Fruit fly (Drosophila melanogaster) whole organism, embryonic: ENCODE results near the gene Gr32a.

Source experiments
- Atf3 ChIP-seq: fragments of 200-800 bp; sonication (Bioruptor generic); optimal IDR thresholded peaks from 3 replicates; lab custom pipeline; 2016; ENCODE audit warnings: missing biosample characterization, missing genetic modification characterization
- B-H1 ChIP-seq: fragments of 200-800 bp; sonication (Bioruptor generic); IDR thresholded peaks from 3 replicates; pipeline ENCODE4 v1.3.6; 2022; ENCODE audit warnings: missing biosample characterization, missing genetic modification characterization
- CG10366 ChIP-seq: fragments of 200-800 bp; sonication (Bioruptor generic); IDR thresholded peaks from 2 replicates; pipeline ENCODE4 v1.3.6; 2022; ENCODE audit warnings: missing biosample characterization, missing genetic modification characterization
- CG11247 ChIP-seq: fragments of 200-800 bp; sonication (Bioruptor generic); IDR thresholded peaks from 2 replicates; pipeline ENCODE4 v1.3.6; 2022; ENCODE audit warnings: missing biosample characterization, missing genetic modification characterization
- CG12104 ChIP-seq: fragments of 200-800 bp; sonication (Bioruptor generic); optimal IDR thresholded peaks from 3 replicates; lab custom pipeline; 2016; ENCODE audit warnings: missing biosample characterization, missing genetic modification characterization
- CG12769 ChIP-seq: fragments of 200-800 bp; sonication (Bioruptor generic); optimal IDR thresholded peaks from 2 replicates; lab custom pipeline; 2019; ENCODE audit warnings: missing biosample characterization, mild to moderate bottlenecking, missing genetic modification characterization, moderate library complexity
- CG13123 ChIP-seq: fragments of 200-800 bp; sonication (Bioruptor generic); optimal IDR thresholded peaks from 2 replicates; lab custom pipeline; 2016; ENCODE audit warnings: missing biosample characterization, missing genetic modification characterization
- CG14860 ChIP-seq: fragments of 200-800 bp; sonication (Bioruptor generic); IDR thresholded peaks from 3 replicates; pipeline ENCODE4 v1.3.6; 2022; ENCODE audit warnings: missing biosample characterization, missing genetic modification characterization; ENCODE audit not compliant: partially characterized antibody
- CG14965 ChIP-seq: fragments of 200-800 bp; sonication (Bioruptor generic); optimal IDR thresholded peaks from 2 replicates; lab custom pipeline; 2016; ENCODE audit warnings: missing biosample characterization, missing genetic modification characterization, borderline replicate concordance
- CG15073 ChIP-seq: fragments of 200-800 bp; sonication (Bioruptor generic); optimal IDR thresholded peaks from 2 replicates; lab custom pipeline; 2016; ENCODE audit warnings: missing biosample characterization, missing genetic modification characterization
- CG15479 ChIP-seq: fragments of 200-800 bp; sonication (Bioruptor generic); optimal IDR thresholded peaks from 3 replicates; lab custom pipeline; 2019; ENCODE audit warnings: missing biosample characterization, mild to moderate bottlenecking, missing genetic modification characterization, moderate library complexity
- CG15514 ChIP-seq: fragments of 200-800 bp; sonication (Bioruptor generic); optimal IDR thresholded peaks from 3 replicates; lab custom pipeline; 2017; ENCODE audit warnings: missing biosample characterization, missing genetic modification characterization, mild to moderate bottlenecking, moderate library complexity, missing genetic modification reagents
- CG31224 ChIP-seq: fragments of 200-800 bp; sonication (Bioruptor generic); IDR thresholded peaks from 2 replicates; pipeline ENCODE4 v1.3.6; 2022; ENCODE audit warnings: missing biosample characterization, missing genetic modification characterization
- CG31441 ChIP-seq: fragments of 200-800 bp; sonication (Bioruptor generic); IDR thresholded peaks from 2 replicates; pipeline ENCODE4 v1.3.6; 2022; ENCODE audit warnings: missing biosample characterization, missing genetic modification characterization
- CG32767 ChIP-seq: fragments of 200-800 bp; sonication (Bioruptor generic); IDR thresholded peaks from 2 replicates; pipeline ENCODE4 v1.3.6; 2022; ENCODE audit warnings: missing biosample characterization, missing genetic modification characterization
- CG4282 ChIP-seq: fragments of 200-800 bp; sonication (Bioruptor generic); optimal IDR thresholded peaks from 2 replicates; lab custom pipeline; 2016; ENCODE audit warnings: missing biosample characterization, missing genetic modification characterization
- CG4854 ChIP-seq: fragments of 200-800 bp; sonication (Bioruptor generic); optimal IDR thresholded peaks from 2 replicates; lab custom pipeline; 2016; ENCODE audit warnings: missing biosample characterization, missing genetic modification characterization, inconsistent platforms
- CG7745 ChIP-seq: fragments of 200-800 bp; sonication (Bioruptor generic); optimal IDR thresholded peaks from 2 replicates; lab custom pipeline; 2018; ENCODE audit warnings: missing biosample characterization, mild to moderate bottlenecking, missing genetic modification characterization, moderate library complexity
- CHES-1-like ChIP-seq: fragments of 200-800 bp; sonication (Bioruptor generic); optimal IDR thresholded peaks from 2 replicates; lab custom pipeline; 2016; ENCODE audit warnings: missing biosample characterization, missing genetic modification characterization
- CrebB ChIP-seq: fragments of 200-800 bp; sonication (Bioruptor generic); optimal IDR thresholded peaks from 3 replicates; lab custom pipeline; 2018; ENCODE audit warnings: missing biosample characterization, mild to moderate bottlenecking, missing genetic modification characterization
- D ChIP-seq, 2 experiments: fragments of 200-800 bp in 1 of 2; fragments of >200 bp in 1 of 2; sonication (Bioruptor generic) in 1 of 2; optimal IDR thresholded peaks; 2 replicates in 1 of 2; 3 replicates in 1 of 2; lab custom pipeline; 2017; ENCODE audit warnings: mild to moderate bottlenecking in 1 of 2, missing biosample characterization in 1 of 2, missing genetic modification characterization in 1 of 2, missing genetic modification reagents in 1 of 2
- E2f2 ChIP-seq: fragments of 200-800 bp; sonication (Bioruptor generic); IDR thresholded peaks from 2 replicates; pipeline ENCODE4 v1.3.6; 2022; ENCODE audit warnings: missing biosample characterization, missing genetic modification characterization
- Gsc ChIP-seq: fragments of 200-800 bp; sonication (Bioruptor generic); IDR thresholded peaks from 2 replicates; pipeline ENCODE4 v1.3.6; 2022; ENCODE audit warnings: missing biosample characterization, missing genetic modification characterization
- HLH54F ChIP-seq: fragments of 200-800 bp; sonication (Bioruptor generic); optimal IDR thresholded peaks from 3 replicates; lab custom pipeline; 2016; ENCODE audit warnings: missing biosample characterization, missing genetic modification characterization
- HmgZ ChIP-seq: fragments of 200-800 bp; sonication (Bioruptor generic); optimal IDR thresholded peaks from 2 replicates; lab custom pipeline; 2018; ENCODE audit warnings: missing biosample characterization, mild to moderate bottlenecking, missing genetic modification characterization
- Hmr ChIP-seq: fragments of 200-800 bp; sonication (Bioruptor generic); optimal IDR thresholded peaks from 3 replicates; lab custom pipeline; 2017; ENCODE audit warnings: mild to moderate bottlenecking, missing biosample characterization, missing genetic modification reagents, missing genetic modification characterization
- Hr78 ChIP-seq, 2 experiments: fragments of 200-800 bp in 1 of 2; fragments of >200 bp in 1 of 2; sonication (Bioruptor generic) in 1 of 2; optimal IDR thresholded peaks; 2 replicates each; lab custom pipeline; 2017 to 2019; ENCODE audit warnings: missing biosample characterization in 2 of 2, missing genetic modification characterization in 2 of 2, mild to moderate bottlenecking in 1 of 2, moderate library complexity in 1 of 2
- NC2β ChIP-seq: fragments of 200-800 bp; sonication (Bioruptor generic); optimal IDR thresholded peaks from 2 replicates; lab custom pipeline; 2016; ENCODE audit warnings: missing biosample characterization, missing genetic modification characterization
- PHDP ChIP-seq: fragments of 200-800 bp; sonication (Bioruptor generic); optimal IDR thresholded peaks from 3 replicates; lab custom pipeline; 2018; ENCODE audit warnings: missing biosample characterization, mild to moderate bottlenecking, missing genetic modification characterization, moderate library complexity
- Ptx1 ChIP-seq: fragments of 200-800 bp; sonication (Bioruptor generic); IDR thresholded peaks from 2 replicates; pipeline ENCODE4 v1.3.6; 2022; ENCODE audit warnings: missing biosample characterization, missing genetic modification characterization
- Scr ChIP-seq: fragments of 200-800 bp; sonication (Bioruptor generic); IDR thresholded peaks from 2 replicates; pipeline ENCODE4 v1.3.6; 2022; ENCODE audit warnings: missing biosample characterization, missing genetic modification characterization; ENCODE audit not compliant: partially characterized antibody
- Trl ChIP-seq, 3 experiments: fragments of >200 bp in 2 of 3; fragments of 200-800 bp in 1 of 3; sonication (Bioruptor generic) in 1 of 3; optimal IDR thresholded peaks; 2 replicates in 1 of 3; 3 replicates in 2 of 3; lab custom pipeline; 2016 to 2017; ENCODE audit warnings: missing biosample characterization in 1 of 3, missing genetic modification characterization in 1 of 3
- ac ChIP-seq: fragments of 200-800 bp; sonication (Bioruptor generic); optimal IDR thresholded peaks from 3 replicates; lab custom pipeline; 2017; ENCODE audit warnings: missing biosample characterization, mild to moderate bottlenecking, missing genetic modification characterization
- aop ChIP-seq: fragments of 200-800 bp; sonication (Bioruptor generic); IDR thresholded peaks from 2 replicates; pipeline ENCODE4 v1.3.6; 2022; ENCODE audit warnings: missing biosample characterization, missing genetic modification characterization
- bab2 ChIP-seq: fragments of 200-800 bp; sonication (Bioruptor generic); optimal IDR thresholded peaks from 2 replicates; lab custom pipeline; 2016; ENCODE audit warnings: missing biosample characterization, missing genetic modification characterization
- chinmo ChIP-seq: fragments of 200-800 bp; sonication (Bioruptor generic); IDR thresholded peaks from 4 replicates; pipeline ENCODE4 v1.3.6; 2022; ENCODE audit warnings: missing biosample characterization, missing genetic modification characterization; ENCODE audit not compliant: partially characterized antibody
- ftz-f1 ChIP-seq: fragments of 200-800 bp; sonication (Bioruptor generic); optimal IDR thresholded peaks from 2 replicates; lab custom pipeline; 2016; ENCODE audit warnings: missing biosample characterization, missing genetic modification characterization
- gfzf ChIP-seq: fragments of 200-800 bp; sonication (Bioruptor generic); optimal IDR thresholded peaks from 2 replicates; lab custom pipeline; 2016; ENCODE audit warnings: missing biosample characterization, mild to moderate bottlenecking, missing genetic modification characterization, moderate library complexity
- grau ChIP-seq: fragments of 200-800 bp; optimal IDR thresholded peaks from 3 replicates; lab custom pipeline; 2019; ENCODE audit warnings: missing biosample characterization, mild to moderate bottlenecking, missing genetic modification characterization, moderate library complexity
- kni ChIP-seq: fragments of 200-800 bp; sonication (Bioruptor generic); optimal IDR thresholded peaks from 3 replicates; lab custom pipeline; 2017; ENCODE audit warnings: mild to moderate bottlenecking, missing biosample characterization, missing genetic modification reagents, missing genetic modification characterization
- lmd ChIP-seq: fragments of 200-800 bp; sonication (Bioruptor generic); IDR thresholded peaks from 2 replicates; pipeline ENCODE4 v1.3.6; 2022; ENCODE audit warnings: missing biosample characterization, missing genetic modification characterization
- psq ChIP-seq: fragments of 200-800 bp; sonication (Bioruptor generic); optimal IDR thresholded peaks from 2 replicates; lab custom pipeline; 2017; ENCODE audit warnings: missing biosample characterization, missing genetic modification characterization
- run ChIP-seq: fragments of 200-800 bp; sonication (Bioruptor generic); optimal IDR thresholded peaks from 3 replicates; lab custom pipeline; 2018; ENCODE audit warnings: missing biosample characterization, mild to moderate bottlenecking, missing genetic modification characterization
- sc ChIP-seq, 3 experiments: fragments of >200 bp in 2 of 3; fragments of 200-800 bp in 1 of 3; sonication (Bioruptor generic) in 1 of 3; optimal IDR thresholded peaks; 2 replicates in 2 of 3; 3 replicates in 1 of 3; lab custom pipeline; 2017; ENCODE audit warnings: mild to moderate bottlenecking in 1 of 3, missing biosample characterization in 1 of 3, missing genetic modification characterization in 1 of 3, missing genetic modification reagents in 1 of 3
- shn ChIP-seq: fragments of 200-800 bp; sonication (Bioruptor generic); optimal IDR thresholded peaks from 3 replicates; lab custom pipeline; 2016; ENCODE audit warnings: missing biosample characterization, missing genetic modification characterization
- slbo ChIP-seq: fragments of 200-800 bp; sonication (Bioruptor generic); IDR thresholded peaks from 2 replicates; pipeline ENCODE4 v1.3.6; 2022; ENCODE audit warnings: missing biosample characterization, missing genetic modification characterization
- sr ChIP-seq: fragments of 200-800 bp; sonication (Bioruptor generic); IDR thresholded peaks from 3 replicates; pipeline ENCODE4 v1.3.6; 2022; ENCODE audit warnings: missing biosample characterization, missing genetic modification characterization
- vvl ChIP-seq: fragments of 200-800 bp; sonication (Bioruptor generic); IDR thresholded peaks from 2 replicates; pipeline ENCODE4 v1.3.6; 2022; ENCODE audit warnings: missing biosample characterization, missing genetic modification characterization
- zfh1 ChIP-seq: fragments of 200-800 bp; sonication (Bioruptor generic); IDR thresholded peaks from 3 replicates; pipeline ENCODE4 v1.3.6; 2022; ENCODE audit warnings: missing biosample characterization, missing genetic modification characterization
- zfh2 ChIP-seq: fragments of 200-800 bp; sonication (Bioruptor generic); optimal IDR thresholded peaks from 2 replicates; lab custom pipeline; 2016; ENCODE audit warnings: missing biosample characterization, missing genetic modification characterization

The Gr32a gene

dm6 chr2L:11091111-11091510 lies 22.7 kb upstream of the Gr32a start, which contains the start of gene Wdr59 (continued):
- TF ChIP-seq ac (GFP tag; lab: Kevin White, UChicago) = no peak
- no peak for TF ChIP-seq Atf3 (GFP tag; lab: Kevin White, UChicago)
- peak; percentile 57 for TF ChIP-seq CG15514 (GFP tag; lab: Kevin White, UChicago)
- TF ChIP-seq slbo (GFP tag; lab: Robert Waterston, UW) = peak; percentile 70
- TF ChIP-seq CG4854 (GFP tag; lab: Kevin White, UChicago) = peak; percentile 9
- peak; percentile 46 for TF ChIP-seq HmgZ (tag; lab: Kevin White, UChicago)
- TF ChIP-seq CG12104 = no peak
- TF ChIP-seq CG7745 (tag; lab: Kevin White, UChicago) = no peak
- TF ChIP-seq psq (GFP tag; lab: Kevin White, UChicago) = no peak
- peak; percentile 26; the same call in 1 of the 2 replicates for TF ChIP-seq vvl (GFP tag; lab: Robert Waterston, UW)
- TF ChIP-seq CG13123 (GFP tag; lab: Kevin White, UChicago) = no peak
- no peak for TF ChIP-seq CG14965
- no peak for TF ChIP-seq CHES-1-like
- TF ChIP-seq aop = no peak
- TF ChIP-seq zfh1 (GFP tag; lab: Robert Waterston, UW) = peak; percentile 52; the same call in 2 of the 3 replicates
- no peak for TF ChIP-seq CG11247 (GFP tag; lab: Robert Waterston, UW)
- TF ChIP-seq Scr (GFP tag; lab: Robert Waterston, UW) = peak; percentile 81
- no peak for TF ChIP-seq Hr78 (GFP tag; optimal IDR thresholded peaks at IDR 0.05; lab: Kevin White, UChicago)
- no peak for TF ChIP-seq shn
- TF ChIP-seq kni (GFP tag; lab: Kevin White, UChicago) = no peak
- no peak for TF ChIP-seq NC2β (GFP tag; lab: Kevin White, UChicago)
- no peak for TF ChIP-seq grau (tag; lab: Kevin White, UChicago)
- no peak for TF ChIP-seq gfzf (GFP tag; lab: Kevin White, UChicago)
- TF ChIP-seq Hmr (GFP tag; lab: Kevin White, UChicago) = no peak
- no peak for TF ChIP-seq sc (optimal IDR thresholded peaks at IDR 0.05; lab: Kevin White, UChicago)
- TF ChIP-seq sc (GFP tag; optimal IDR thresholded peaks at IDR 0.05; lab: Kevin White, UChicago) = no peak
- no peak for TF ChIP-seq CG4282
- TF ChIP-seq ftz-f1 (GFP tag; lab: Kevin White, UChicago) = no peak
- TF ChIP-seq CG10366 (GFP tag; lab: Robert Waterston, UW) = peak; percentile 35; the same call in 1 of the 2 replicates
- peak; percentile 62; the same call in 2 of the 3 replicates for TF ChIP-seq CG14860 (GFP tag; lab: Robert Waterston, UW)
- no peak for TF ChIP-seq CG31441 (GFP tag; lab: Robert Waterston, UW)
- no peak for TF ChIP-seq sr
- no peak for TF ChIP-seq Gsc (GFP tag; lab: Robert Waterston, UW)
- TF ChIP-seq HLH54F (GFP tag; lab: Kevin White, UChicago) = no peak
- no peak for TF ChIP-seq D (optimal IDR thresholded peaks at IDR 0.05; lab: Kevin White, UChicago)
- TF ChIP-seq D (GFP tag; optimal IDR thresholded peaks at IDR 0.05; lab: Kevin White, UChicago) = no peak
- no peak for TF ChIP-seq zfh2
- TF ChIP-seq CG15479 = no peak
- no peak for TF ChIP-seq bab2 (GFP tag; lab: Kevin White, UChicago)
- no peak for TF ChIP-seq CG15073
- TF ChIP-seq PHDP (tag; lab: Kevin White, UChicago) = no peak
- TF ChIP-seq Trl (optimal IDR thresholded peaks at IDR 0.05; lab: Kevin White, UChicago) = no peak
- TF ChIP-seq Trl (GFP tag; optimal IDR thresholded peaks at IDR 0.05; lab: Kevin White, UChicago) = no peak
- TF ChIP-seq B-H1 (GFP tag; lab: Robert Waterston, UW) = no peak
- no peak for TF ChIP-seq CG12769 (tag; lab: Kevin White, UChicago)
- no peak for TF ChIP-seq CG31224
- no peak for TF ChIP-seq chinmo
- no peak for TF ChIP-seq run
- TF ChIP-seq CrebB = no peak
- TF ChIP-seq Ptx1 (GFP tag; lab: Robert Waterston, UW) = 0 out of 2 replicates have a peak, but pooled peaks have one; percentile 20
- TF ChIP-seq E2f2 (GFP tag; lab: Robert Waterston, UW) = peak; percentile 90
- peak; percentile 16; the same call in 1 of the 2 replicates for TF ChIP-seq lmd (GFP tag; lab: Robert Waterston, UW)
- no peak for TF ChIP-seq CG32767
